Worm (Caenorhabditis elegans): ENCODE results near the gene lron-14.

The lron-14 gene

DNA sequence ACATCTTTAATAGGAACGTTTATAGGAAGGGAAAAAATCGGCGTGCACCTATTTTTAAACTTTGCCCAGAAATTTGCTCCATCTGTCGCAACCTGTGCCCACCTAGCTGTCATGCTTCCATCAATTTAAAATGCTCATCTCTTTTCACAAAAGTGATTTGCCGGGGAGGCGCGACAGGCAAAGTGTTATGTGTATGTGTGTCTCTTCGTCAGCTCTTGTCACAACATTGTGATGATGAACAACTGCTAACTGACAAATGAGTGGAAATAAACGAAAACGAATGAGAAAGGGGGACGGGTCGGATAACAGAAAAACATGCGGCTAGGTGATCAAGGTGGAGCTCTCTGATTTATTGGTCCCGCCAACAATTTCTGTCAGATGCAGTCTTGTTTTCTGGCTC lies 28.2 kb downstream of the lron-14 start (continued):
- TF ChIP-seq grh-1 (GFP tag; IDR thresholded peaks at IDR 0.05) (no peak), rnt-1 (tag; optimal IDR thresholded peaks at IDR 0.05) (peak; percentile 79), F16B12.6 (tag; optimal IDR thresholded peaks at IDR 0.05) (no peak)

DNA sequence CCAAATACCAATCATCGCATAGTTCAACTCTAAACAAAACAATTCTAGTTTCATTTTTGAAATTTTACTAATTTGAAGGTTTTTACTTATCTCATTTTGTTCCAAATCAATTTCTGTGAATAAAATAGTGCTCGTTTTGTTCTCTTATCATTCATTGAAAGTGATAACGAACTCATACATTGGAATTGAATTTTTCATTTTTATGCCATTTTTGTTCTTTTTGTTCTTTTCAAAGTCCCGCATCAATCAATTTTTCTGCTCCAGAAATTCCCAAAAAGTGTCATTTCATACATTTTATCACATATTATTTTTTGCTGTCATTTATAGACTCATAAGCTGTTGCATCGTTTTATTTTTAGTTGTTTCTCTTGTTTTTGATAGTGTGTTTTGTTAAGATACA lies 28.9 kb downstream of the lron-14 start:
- no peak for TF ChIP-seq C34B4.2 (tag; optimal IDR thresholded peaks at IDR 0.05)
- peak; percentile 39 for TF ChIP-seq elt-2 (tag; optimal IDR thresholded peaks at IDR 0.05)

DNA sequence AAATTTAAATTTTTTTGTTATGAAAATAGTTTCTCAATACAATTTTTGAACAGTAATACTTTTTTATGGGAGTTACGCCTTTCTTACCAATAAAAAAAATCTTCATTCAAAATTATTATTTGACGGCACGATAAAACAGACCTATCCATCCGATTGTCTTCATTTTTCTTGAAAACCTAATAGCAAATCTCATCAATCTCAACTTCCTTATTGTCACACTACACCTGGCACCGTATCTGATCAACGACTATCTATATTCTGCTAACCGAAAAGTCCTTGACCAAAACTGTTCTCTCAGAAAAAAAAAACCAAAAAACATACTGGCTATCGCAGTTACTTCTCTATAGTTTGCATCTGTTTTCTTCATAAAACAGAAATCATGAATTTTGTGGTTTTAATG lies 30.3 kb downstream of the lron-14 start:
- no peak for TF ChIP-seq zip-4 (GFP tag; optimal IDR thresholded peaks at IDR 0.05)
- TF ChIP-seq unc-30 (tag; optimal IDR thresholded peaks at IDR 0.05), result no peak
- TF ChIP-seq mef-2 (tag; optimal IDR thresholded peaks at IDR 0.05), result no peak
- TF ChIP-seq blmp-1 (tag; optimal IDR thresholded peaks at IDR 0.05), result peak; percentile 22
- TF ChIP-seq sup-37 (GFP tag; optimal IDR thresholded peaks at IDR 0.05), result no peak
- no peak for TF ChIP-seq grh-1 (GFP tag; IDR thresholded peaks at IDR 0.05)
- no peak for TF ChIP-seq tlp-1 (tag; optimal IDR thresholded peaks at IDR 0.05)
- TF ChIP-seq nhr-20 (tag; optimal IDR thresholded peaks at IDR 0.05), result peak; percentile 16
- TF ChIP-seq aha-1 (tag; optimal IDR thresholded peaks at IDR 0.05), result no peak
- no peak for TF ChIP-seq egl-27 (tag; optimal IDR thresholded peaks at IDR 0.05)
- TF ChIP-seq dsc-1 (tag; optimal IDR thresholded peaks at IDR 0.05), result no peak
- TF ChIP-seq hlh-4 (tag; optimal IDR thresholded peaks at IDR 0.05), result no peak
- peak; percentile 82 for TF ChIP-seq nhr-85 (tag)
- TF ChIP-seq skn-1 (tag; optimal IDR thresholded peaks at IDR 0.05), result no peak
- TF ChIP-seq nhr-12 (tag; optimal IDR thresholded peaks at IDR 0.05), result no peak
- TF ChIP-seq ces-1 (GFP tag; optimal IDR thresholded peaks at IDR 0.05), result no peak
- no peak for TF ChIP-seq nhr-76 (tag; optimal IDR thresholded peaks at IDR 0.05)
- peak; percentile 19 for TF ChIP-seq lin-14 (GFP tag; optimal IDR thresholded peaks at IDR 0.05)

DNA sequence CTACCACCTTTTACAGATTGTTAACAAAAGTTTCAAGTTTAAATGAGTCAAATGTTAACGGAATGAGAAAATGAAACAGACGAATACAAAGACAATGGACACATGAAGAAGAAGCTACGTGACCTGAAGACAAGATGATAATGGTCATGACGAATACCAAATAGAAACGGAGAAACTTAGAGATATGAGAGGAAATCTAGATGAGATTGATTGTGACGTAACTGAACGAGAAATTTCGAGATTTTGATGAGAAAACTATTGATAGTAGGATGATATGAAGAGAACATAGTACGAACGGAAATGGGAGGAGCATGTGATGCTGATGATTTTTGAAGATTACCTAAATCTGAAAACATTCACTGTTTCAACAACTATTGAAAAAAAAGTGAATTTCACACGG lies 31.3 kb downstream of the lron-14 start:
- TF ChIP-seq nhr-20 (tag; optimal IDR thresholded peaks at IDR 0.05) (peak; percentile 63), sptf-1 (tag; optimal IDR thresholded peaks at IDR 0.05) (no peak), snu-23 (GFP tag; optimal IDR thresholded peaks at IDR 0.05) (peak; percentile 58), zag-1 (tag; optimal IDR thresholded peaks at IDR 0.05) (no peak), nhr-237 (tag; optimal IDR thresholded peaks at IDR 0.05) (no peak), C04F5.9 (tag; optimal IDR thresholded peaks at IDR 0.05) (no peak), nhr-85 (tag) (peak; percentile 76), fkh-4 (tag; optimal IDR thresholded peaks at IDR 0.05; ENCODE audit: borderline replicate concordance) (no peak), unc-30 (tag; optimal IDR thresholded peaks at IDR 0.05) (no peak), ceh-63 (GFP tag; optimal IDR thresholded peaks at IDR 0.05) (no peak), blmp-1 (tag; optimal IDR thresholded peaks at IDR 0.05) (peak; percentile 76), mab-9 (GFP tag; IDR thresholded peaks at IDR 0.05) (no peak), dpl-1 (GFP tag; optimal IDR thresholded peaks at IDR 0.05) (no peak), C16A3.4 (tag; optimal IDR thresholded peaks at IDR 0.05) (no peak), lin-35 (GFP tag; optimal IDR thresholded peaks at IDR 0.05) (peak in 1 of 2 experiments; percentile 20), ets-5 (GFP tag; IDR thresholded peaks at IDR 0.05) (no peak), elt-3 (tag; optimal IDR thresholded peaks at IDR 0.05) (peak in 5 of 6 experiments; percentile 46 to 81 (median 76)), tbx-2 (tag; optimal IDR thresholded peaks at IDR 0.05) (peak; percentile 30), nhr-71 (tag; optimal IDR thresholded peaks at IDR 0.05) (peak; percentile 55), lin-14 (GFP tag; optimal IDR thresholded peaks at IDR 0.05) (peak; percentile 47), nhr-90 (tag; optimal IDR thresholded peaks at IDR 0.05; ENCODE audit: poor library complexity) (peak; percentile 39), nhr-19 (GFP tag; conservative IDR thresholded peaks at IDR 0.05) (peak; percentile 28)
